Fruit fly (Drosophila melanogaster) whole organism, embryonic: ENCODE data around the gene CG14569.

Experiments used
- Antp ChIP-seq: fragments of 200-800 bp; sonication (Bioruptor generic); optimal IDR thresholded peaks from 3 replicates; lab custom pipeline; 2016; ENCODE audit warnings: missing biosample characterization, missing genetic modification characterization
- Asciz ChIP-seq: fragments of 200-800 bp; sonication (Bioruptor generic); optimal IDR thresholded peaks from 2 replicates; lab custom pipeline; 2017; ENCODE audit warnings: missing biosample characterization, mild to moderate bottlenecking, missing genetic modification characterization, missing genetic modification reagents
- Atf3 ChIP-seq: fragments of 200-800 bp; sonication (Bioruptor generic); optimal IDR thresholded peaks from 3 replicates; lab custom pipeline; 2016; ENCODE audit warnings: missing biosample characterization, missing genetic modification characterization
- B-H2 ChIP-seq: fragments of 200-800 bp; sonication (Bioruptor generic); optimal IDR thresholded peaks from 2 replicates; lab custom pipeline; 2018; ENCODE audit warnings: missing biosample characterization, mild to moderate bottlenecking, missing genetic modification characterization
- CG10147 ChIP-seq: fragments of 200-800 bp; sonication (Bioruptor generic); optimal IDR thresholded peaks from 2 replicates; lab custom pipeline; 2019; ENCODE audit warnings: missing biosample characterization, mild to moderate bottlenecking, missing genetic modification characterization, moderate library complexity
- CG11695 ChIP-seq: fragments of 200-800 bp; sonication (Bioruptor generic); IDR thresholded peaks from 3 replicates; pipeline ENCODE4 v1.3.6; 2022; ENCODE audit warnings: missing biosample characterization, missing genetic modification characterization
- CG12219 ChIP-seq: fragments of 200-800 bp; sonication (Bioruptor generic); optimal IDR thresholded peaks from 3 replicates; lab custom pipeline; 2018; ENCODE audit warnings: missing biosample characterization, mild to moderate bottlenecking, missing genetic modification characterization
- CG12659 ChIP-seq: fragments of 200-800 bp; sonication (Bioruptor generic); optimal IDR thresholded peaks from 3 replicates; lab custom pipeline; 2017; ENCODE audit warnings: mild to moderate bottlenecking, missing biosample characterization, missing genetic modification reagents, missing genetic modification characterization
- CG13424 ChIP-seq: fragments of 200-800 bp; sonication (Bioruptor generic); optimal IDR thresholded peaks from 2 replicates; lab custom pipeline; 2019; ENCODE audit warnings: missing biosample characterization, mild to moderate bottlenecking, missing genetic modification characterization, moderate library complexity
- CG13624 ChIP-seq: fragments of 200-800 bp; sonication (Bioruptor generic); optimal IDR thresholded peaks from 2 replicates; lab custom pipeline; 2016; ENCODE audit warnings: missing biosample characterization, missing genetic modification characterization
- CG14667 ChIP-seq: fragments of 200-800 bp; sonication (Bioruptor generic); IDR thresholded peaks from 2 replicates; pipeline ENCODE4 v1.3.6; 2022; ENCODE audit warnings: missing biosample characterization, missing genetic modification characterization
- CG16779 ChIP-seq: fragments of 200-800 bp; sonication (Bioruptor generic); IDR thresholded peaks from 2 replicates; pipeline ENCODE4 v1.3.6; 2022; ENCODE audit warnings: missing biosample characterization, missing genetic modification characterization
- CG17385 ChIP-seq: fragments of 200-800 bp; sonication (Bioruptor generic); optimal IDR thresholded peaks from 3 replicates; lab custom pipeline; 2018; ENCODE audit warnings: missing biosample characterization, mild to moderate bottlenecking, missing genetic modification characterization
- CG31388 ChIP-seq: fragments of 200-800 bp; sonication (Bioruptor generic); optimal IDR thresholded peaks from 2 replicates; lab custom pipeline; 2016; ENCODE audit warnings: missing biosample characterization, missing genetic modification characterization
- CG33213 ChIP-seq: fragments of 200-800 bp; sonication (Bioruptor generic); optimal IDR thresholded peaks from 3 replicates; lab custom pipeline; 2016; ENCODE audit warnings: missing biosample characterization, missing genetic modification characterization
- CG34224 ChIP-seq: fragments of 200-800 bp; sonication (Bioruptor generic); IDR thresholded peaks from 3 replicates; pipeline ENCODE4 v1.3.6; 2022; ENCODE audit warnings: missing biosample characterization, missing genetic modification characterization; ENCODE audit not compliant: partially characterized antibody
- CG34376 ChIP-seq: fragments of 200-800 bp; sonication (Bioruptor generic); optimal IDR thresholded peaks from 2 replicates; lab custom pipeline; 2018; ENCODE audit warnings: missing biosample characterization, mild to moderate bottlenecking, missing genetic modification characterization
- CG4404 ChIP-seq: fragments of 200-800 bp; sonication (Bioruptor generic); IDR thresholded peaks from 2 replicates; pipeline ENCODE4 v1.3.6; 2022; ENCODE audit warnings: missing biosample characterization, missing genetic modification characterization
- CG5245 ChIP-seq: fragments of 200-800 bp; sonication (Bioruptor generic); optimal IDR thresholded peaks from 3 replicates; lab custom pipeline; 2016; ENCODE audit warnings: missing biosample characterization, missing genetic modification characterization
- CG7839 ChIP-seq: fragments of 200-800 bp; sonication (Bioruptor generic); optimal IDR thresholded peaks from 3 replicates; lab custom pipeline; 2018; ENCODE audit warnings: missing biosample characterization, mild to moderate bottlenecking, missing genetic modification characterization, moderate library complexity
- CG8281 ChIP-seq: fragments of 200-800 bp; sonication (Bioruptor generic); optimal IDR thresholded peaks from 2 replicates; lab custom pipeline; 2018; ENCODE audit warnings: missing biosample characterization, mild to moderate bottlenecking, missing genetic modification characterization, moderate library complexity
- CG9932 ChIP-seq: fragments of 200-800 bp; sonication (Bioruptor generic); IDR thresholded peaks from 2 replicates; pipeline ENCODE4 v1.3.6; 2022; ENCODE audit warnings: missing biosample characterization, missing genetic modification characterization
- D ChIP-seq, 2 experiments: fragments of 200-800 bp in 1 of 2; fragments of >200 bp in 1 of 2; sonication (Bioruptor generic) in 1 of 2; optimal IDR thresholded peaks; 2 replicates in 1 of 2; 3 replicates in 1 of 2; lab custom pipeline; 2017; ENCODE audit warnings: mild to moderate bottlenecking in 1 of 2, missing biosample characterization in 1 of 2, missing genetic modification characterization in 1 of 2, missing genetic modification reagents in 1 of 2
- E2f1 ChIP-seq: fragments of 200-800 bp; sonication (Bioruptor generic); IDR thresholded peaks from 2 replicates; pipeline ENCODE4 v1.3.6; 2022; ENCODE audit warnings: missing biosample characterization, missing genetic modification characterization
- HLH54F ChIP-seq: fragments of 200-800 bp; sonication (Bioruptor generic); optimal IDR thresholded peaks from 3 replicates; lab custom pipeline; 2016; ENCODE audit warnings: missing biosample characterization, missing genetic modification characterization
- Myb ChIP-seq: fragments of 200-800 bp; sonication (Bioruptor generic); optimal IDR thresholded peaks from 2 replicates; lab custom pipeline; 2016; ENCODE audit warnings: missing biosample characterization, missing genetic modification characterization
- Nf-YC ChIP-seq: fragments of 200-800 bp; optimal IDR thresholded peaks from 3 replicates; lab custom pipeline; 2019; ENCODE audit warnings: missing biosample characterization, mild to moderate bottlenecking, missing genetic modification characterization, moderate library complexity
- Rfx ChIP-seq: fragments of 200-800 bp; sonication (Bioruptor generic); IDR thresholded peaks from 2 replicates; pipeline ENCODE4 v1.3.6; 2022; ENCODE audit warnings: missing biosample characterization, missing genetic modification characterization
- Stat92E ChIP-seq, 3 experiments: fragments of >200 bp in 2 of 3; fragments of 200-800 bp in 1 of 3; sonication (Bioruptor generic) in 1 of 3; optimal IDR thresholded peaks; 2 replicates each; lab custom pipeline; 2017 to 2019; ENCODE audit warnings: missing biosample characterization in 3 of 3, missing genetic modification characterization in 3 of 3, mild to moderate bottlenecking in 1 of 3, moderate library complexity in 1 of 3
- Vsx1 ChIP-seq: fragments of 200-800 bp; sonication (Bioruptor generic); optimal IDR thresholded peaks from 2 replicates; lab custom pipeline; 2017; ENCODE audit warnings: missing biosample characterization, mild to moderate bottlenecking, missing genetic modification characterization, missing genetic modification reagents
- Xbp1 ChIP-seq: fragments of 200-800 bp; sonication (Bioruptor generic); optimal IDR thresholded peaks from 3 replicates; lab custom pipeline; 2016; ENCODE audit warnings: missing biosample characterization, mild to moderate bottlenecking, missing genetic modification characterization
- abd-A ChIP-seq: fragments of 200-800 bp; sonication (Bioruptor generic); optimal IDR thresholded peaks from 3 replicates; lab custom pipeline; 2019; ENCODE audit warnings: missing biosample characterization, mild to moderate bottlenecking, missing genetic modification characterization, moderate library complexity
- az2 ChIP-seq: fragments of 200-800 bp; sonication (Bioruptor generic); optimal IDR thresholded peaks from 3 replicates; lab custom pipeline; 2016; ENCODE audit warnings: missing biosample characterization, missing genetic modification characterization
- chinmo ChIP-seq: fragments of 200-800 bp; sonication (Bioruptor generic); IDR thresholded peaks from 4 replicates; pipeline ENCODE4 v1.3.6; 2022; ENCODE audit warnings: missing biosample characterization, missing genetic modification characterization; ENCODE audit not compliant: partially characterized antibody
- chm ChIP-seq: fragments of 200-800 bp; sonication (Bioruptor generic); IDR thresholded peaks from 2 replicates; pipeline ENCODE4 v1.3.6; 2022; ENCODE audit warnings: missing biosample characterization, missing genetic modification characterization
- dysf ChIP-seq: fragments of 200-800 bp; sonication (Bioruptor generic); IDR thresholded peaks from 3 replicates; pipeline ENCODE4 v1.3.6; 2022; ENCODE audit warnings: missing biosample characterization, missing genetic modification characterization
- fd64A ChIP-seq: fragments of 200-800 bp; sonication (Bioruptor generic); optimal IDR thresholded peaks from 3 replicates; lab custom pipeline; 2018; ENCODE audit warnings: missing biosample characterization, mild to moderate bottlenecking, missing genetic modification characterization
- gro ChIP-seq: fragments of 200-800 bp; sonication (Bioruptor generic); optimal IDR thresholded peaks from 2 replicates; lab custom pipeline; 2016; ENCODE audit warnings: missing biosample characterization, missing genetic modification characterization
- ind ChIP-seq: fragments of 200-800 bp; sonication (Bioruptor generic); optimal IDR thresholded peaks from 3 replicates; lab custom pipeline; 2016; ENCODE audit warnings: missing biosample characterization, missing genetic modification characterization
- ken ChIP-seq: fragments of 200-800 bp; sonication (Bioruptor generic); IDR thresholded peaks from 3 replicates; pipeline ENCODE4 v1.3.6; 2022; ENCODE audit warnings: missing biosample characterization, missing genetic modification characterization
- lmd ChIP-seq: fragments of 200-800 bp; sonication (Bioruptor generic); IDR thresholded peaks from 2 replicates; pipeline ENCODE4 v1.3.6; 2022; ENCODE audit warnings: missing biosample characterization, missing genetic modification characterization
- mam ChIP-seq: fragments of 200-800 bp; sonication (Bioruptor generic); optimal IDR thresholded peaks from 3 replicates; lab custom pipeline; 2016; ENCODE audit warnings: missing biosample characterization, missing genetic modification characterization
- nerfin-2 ChIP-seq: fragments of 200-800 bp; sonication (Bioruptor generic); IDR thresholded peaks from 2 replicates; pipeline ENCODE4 v1.3.6; 2022; ENCODE audit warnings: missing biosample characterization, missing genetic modification characterization; ENCODE audit not compliant: partially characterized antibody
- oc ChIP-seq: fragments of 200-800 bp; sonication (Bioruptor generic); optimal IDR thresholded peaks from 2 replicates; lab custom pipeline; 2018; ENCODE audit warnings: missing biosample characterization, mild to moderate bottlenecking, missing genetic modification characterization, moderate library complexity
- pb ChIP-seq: fragments of 200-800 bp; sonication (Bioruptor generic); optimal IDR thresholded peaks from 3 replicates; lab custom pipeline; 2016; ENCODE audit warnings: missing biosample characterization, missing genetic modification characterization
- pros ChIP-seq: fragments of 200-800 bp; sonication (Bioruptor generic); optimal IDR thresholded peaks from 3 replicates; lab custom pipeline; 2019; ENCODE audit warnings: missing biosample characterization, mild to moderate bottlenecking, missing genetic modification characterization, moderate library complexity
- trem ChIP-seq: fragments of 200-800 bp; optimal IDR thresholded peaks from 3 replicates; lab custom pipeline; 2019; ENCODE audit warnings: missing biosample characterization, mild to moderate bottlenecking, missing genetic modification characterization, moderate library complexity
- tx ChIP-seq: fragments of 200-800 bp; sonication (Bioruptor generic); optimal IDR thresholded peaks from 2 replicates; lab custom pipeline; 2016; ENCODE audit warnings: missing biosample characterization, missing genetic modification characterization
- unpg ChIP-seq: fragments of 200-800 bp; sonication (Bioruptor generic); optimal IDR thresholded peaks from 3 replicates; lab custom pipeline; 2018; ENCODE audit warnings: missing biosample characterization, mild to moderate bottlenecking, missing genetic modification characterization, moderate library complexity
- wdn ChIP-seq: fragments of 200-800 bp; sonication (Bioruptor generic); IDR thresholded peaks from 2 replicates; pipeline ENCODE4 v1.3.6; 2022; ENCODE audit warnings: missing biosample characterization, missing genetic modification characterization
- zen2 ChIP-seq: fragments of 200-800 bp; sonication (Bioruptor generic); IDR thresholded peaks from 3 replicates; pipeline ENCODE4 v1.3.6; 2022; ENCODE audit warnings: missing biosample characterization, missing genetic modification characterization; ENCODE audit not compliant: partially characterized antibody

The CG14569 gene

dm6 chr3L:21770328-21770727 is 39.0 kb upstream of the CG14569 start, which contains the start of gene Syn1 (continued):
- no peak for TF ChIP-seq Asciz (GFP tag; lab: Kevin White, UChicago)
- no peak for TF ChIP-seq CG16779 (GFP tag; lab: Robert Waterston, UW)
- TF ChIP-seq mam = no peak
- no peak for TF ChIP-seq CG10147 (GFP tag; lab: Kevin White, UChicago)
- no peak for TF ChIP-seq CG31388 (GFP tag; lab: Kevin White, UChicago)
- TF ChIP-seq chm (GFP tag; lab: Robert Waterston, UW) = no peak
- no peak for TF ChIP-seq CG12219 (GFP tag; lab: Kevin White, UChicago)
- TF ChIP-seq pb (GFP tag; lab: Kevin White, UChicago) = no peak
- TF ChIP-seq CG34376 (GFP tag; lab: Kevin White, UChicago) = no peak
- TF ChIP-seq Rfx (GFP tag; lab: Robert Waterston, UW) = no peak
- no peak for TF ChIP-seq nerfin-2 (GFP tag; lab: Robert Waterston, UW)
- TF ChIP-seq oc = no peak
- no peak for TF ChIP-seq CG7839 (tag; lab: Kevin White, UChicago)
- no peak for TF ChIP-seq wdn (GFP tag; lab: Robert Waterston, UW)
- TF ChIP-seq CG9932 (GFP tag; lab: Robert Waterston, UW) = no peak
- no peak for TF ChIP-seq B-H2
- no peak for TF ChIP-seq CG4404 (GFP tag; lab: Robert Waterston, UW)
- TF ChIP-seq chinmo = peak; percentile 73; the same call in 1 of the 4 replicates
- TF ChIP-seq D (optimal IDR thresholded peaks at IDR 0.05; lab: Kevin White, UChicago) = no peak
- TF ChIP-seq D (GFP tag; optimal IDR thresholded peaks at IDR 0.05; lab: Kevin White, UChicago) = no peak
- peak; percentile 13 for TF ChIP-seq CG13624 (GFP tag; lab: Kevin White, UChicago)
- no peak for TF ChIP-seq CG33213 (GFP tag; lab: Kevin White, UChicago)
- TF ChIP-seq CG8281 (tag; lab: Kevin White, UChicago) = no peak
- no peak for TF ChIP-seq abd-A
- no peak for TF ChIP-seq pros
- peak; percentile 14 for TF ChIP-seq Nf-YC
- no peak for TF ChIP-seq Xbp1 (GFP tag; lab: Kevin White, UChicago)
- TF ChIP-seq ken (GFP tag; lab: Robert Waterston, UW) = no peak
- no peak for TF ChIP-seq Stat92E (GFP tag; optimal IDR thresholded peaks at IDR 0.05; lab: Kevin White, UChicago)
- no peak for TF ChIP-seq CG34224
- TF ChIP-seq CG17385 = no peak
- no peak for TF ChIP-seq E2f1
- peak; percentile 7 for TF ChIP-seq gro (GFP tag; lab: Kevin White, UChicago)
- no peak for TF ChIP-seq fd64A
- no peak for TF ChIP-seq ind (GFP tag; lab: Kevin White, UChicago)
- TF ChIP-seq lmd (GFP tag; lab: Robert Waterston, UW) = no peak
- no peak for TF ChIP-seq CG12659 (GFP tag; lab: Kevin White, UChicago)
- TF ChIP-seq HLH54F (GFP tag; lab: Kevin White, UChicago) = no peak
- TF ChIP-seq zen2 (GFP tag; lab: Robert Waterston, UW) = no peak
- no peak for TF ChIP-seq CG11695
- TF ChIP-seq dysf (GFP tag; lab: Robert Waterston, UW) = no peak
- no peak for TF ChIP-seq CG14667 (GFP tag; lab: Robert Waterston, UW)
- TF ChIP-seq tx (GFP tag; lab: Kevin White, UChicago) = no peak
- no peak for TF ChIP-seq unpg (GFP tag; lab: Kevin White, UChicago)
- TF ChIP-seq Myb (GFP tag; lab: Kevin White, UChicago) = no peak
- TF ChIP-seq Antp = no peak
- TF ChIP-seq az2 = no peak
- TF ChIP-seq trem = no peak
- TF ChIP-seq CG5245 (GFP tag; lab: Kevin White, UChicago) = no peak
- TF ChIP-seq CG13424 (tag; lab: Kevin White, UChicago) = no peak
- no peak for TF ChIP-seq Vsx1 (GFP tag; lab: Kevin White, UChicago)
- no peak for TF ChIP-seq Atf3
